Worm (Caenorhabditis elegans) whole organism, young adult: ENCODE measurements around the gene prp-9.

Source experiments
- B0261.1 ChIP-seq: sonication (generic microtip); optimal IDR thresholded peaks from 2 replicates; lab custom pipeline; 2016; ENCODE audit warnings: mild to moderate bottlenecking, missing genetic modification characterization, moderate library complexity, missing compliant biosample characterization
- C17E4.6 ChIP-seq: fragments of 200-800 bp; sonication (Bioruptor generic); IDR thresholded peaks from 2 replicates; pipeline ENCODE4 v1.3.6; 2022; ENCODE audit warnings: missing genetic modification reagents, missing genetic modification characterization, missing compliant biosample characterization
- F23B12.7 ChIP-seq: sonication (generic microtip); optimal IDR thresholded peaks from 2 replicates; lab custom pipeline; 2017; ENCODE audit warnings: missing genetic modification characterization, mild to moderate bottlenecking, missing compliant biosample characterization, antibody characterized with exemption, moderate library complexity; ENCODE audit not compliant: insufficient read depth
- F33H1.4 ChIP-seq: fragments of 200-800 bp; sonication (Bioruptor generic); IDR thresholded peaks from 2 replicates; pipeline ENCODE4 v1.3.6; 2022; ENCODE audit warnings: missing genetic modification reagents, missing genetic modification characterization, missing compliant biosample characterization
- F37B4.10 ChIP-seq: fragments of 200-800 bp; sonication (Bioruptor generic); IDR thresholded peaks from 2 replicates; pipeline ENCODE4 v1.3.6; 2022; ENCODE audit warnings: missing genetic modification characterization, missing compliant biosample characterization
- F55B11.4 ChIP-seq: sonication (generic microtip); optimal IDR thresholded peaks from 2 replicates; lab custom pipeline; 2016; ENCODE audit warnings: missing compliant biosample characterization, missing genetic modification characterization, borderline replicate concordance; ENCODE audit not compliant: insufficient read depth
- F57C9.4 ChIP-seq: sonication (generic microtip); optimal IDR thresholded peaks from 2 replicates; lab custom pipeline; 2017; ENCODE audit warnings: mild to moderate bottlenecking, missing genetic modification characterization, missing compliant biosample characterization
- T26A5.8 ChIP-seq: sonication (generic microtip); optimal IDR thresholded peaks from 2 replicates; lab custom pipeline; 2016; ENCODE audit warnings: missing genetic modification characterization, missing compliant biosample characterization
- Y53F4B.3 ChIP-seq: fragments of 200-800 bp; sonication (Bioruptor generic); IDR thresholded peaks from 2 replicates; pipeline ENCODE4 v1.3.6; 2022; ENCODE audit warnings: missing genetic modification reagents, missing genetic modification characterization, missing compliant biosample characterization
- Y79H2A.3 ChIP-seq: fragments of 200-800 bp; sonication (Bioruptor generic); conservative IDR thresholded peaks from 2 replicates; pipeline ENCODE4 v1.3.6; 2022; ENCODE audit warnings: missing genetic modification reagents, missing genetic modification characterization, missing compliant biosample characterization
- ama-1 ChIP-seq, 3 experiments: fragments of 150-350 bp in 1 of 3; sonication (generic microtip) in 2 of 3; optimal IDR thresholded peaks; 2 replicates each; lab custom pipeline; 2014 to 2018; ENCODE audit warnings: missing biosample characterization in 2 of 3, missing genetic modification characterization in 2 of 3, missing genetic modification reagents in 2 of 3
- athp-1 ChIP-seq: sonication (generic microtip); optimal IDR thresholded peaks from 2 replicates; lab custom pipeline; 2017; ENCODE audit warnings: mild to moderate bottlenecking, missing genetic modification characterization, missing compliant biosample characterization
- ceh-100 ChIP-seq: fragments of 200-800 bp; sonication (Bioruptor generic); IDR thresholded peaks from 2 replicates; pipeline ENCODE4 v1.3.6; 2022; ENCODE audit warnings: missing genetic modification reagents, missing genetic modification characterization, missing compliant biosample characterization
- ceh-27 ChIP-seq: fragments of 200-800 bp; sonication (Bioruptor generic); optimal IDR thresholded peaks from 2 replicates; lab custom pipeline; 2018; ENCODE audit warnings: mild to moderate bottlenecking, missing genetic modification characterization, moderate library complexity, missing compliant biosample characterization
- chd-7 ChIP-seq: sonication (generic microtip); optimal IDR thresholded peaks from 2 replicates; lab custom pipeline; 2016; ENCODE audit warnings: mild to moderate bottlenecking, missing genetic modification characterization, moderate library complexity, missing compliant biosample characterization
- die-1 ChIP-seq: sonication (generic microtip); optimal IDR thresholded peaks from 2 replicates; lab custom pipeline; 2016; ENCODE audit warnings: missing genotype, mild to moderate bottlenecking, missing genetic modification characterization, missing compliant biosample characterization
- egl-44 ChIP-seq: fragments of 200-800 bp; sonication (Bioruptor generic); IDR thresholded peaks from 2 replicates; pipeline ENCODE4 v1.3.6; 2022; ENCODE audit warnings: missing genetic modification reagents, missing genetic modification characterization, missing compliant biosample characterization
- him-1 ChIP-seq: sonication (generic microtip); optimal IDR thresholded peaks from 2 replicates; lab custom pipeline; 2016; ENCODE audit warnings: missing genotype, missing genetic modification reagents, missing genetic modification characterization, missing compliant biosample characterization
- hrde-1 ChIP-seq: sonication (generic microtip); optimal IDR thresholded peaks from 2 replicates; lab custom pipeline; 2016; ENCODE audit warnings: missing genetic modification characterization, mild to moderate bottlenecking, missing compliant biosample characterization, moderate library complexity, missing genotype, missing genetic modification reagents, borderline replicate concordance
- lin-26 ChIP-seq: fragments of 200-800 bp; sonication (Bioruptor generic); IDR thresholded peaks from 2 replicates; pipeline ENCODE4 v1.3.6; 2022; ENCODE audit warnings: missing genetic modification reagents, missing genetic modification characterization, missing compliant biosample characterization
- lin-54 ChIP-seq: fragments of 200-800 bp; sonication (Bioruptor generic); optimal IDR thresholded peaks from 2 replicates; lab custom pipeline; 2018; ENCODE audit warnings: mild to moderate bottlenecking, missing genetic modification characterization, missing compliant biosample characterization
- lsl-1 ChIP-seq: fragments of 200-800 bp; sonication (Bioruptor generic); optimal IDR thresholded peaks from 2 replicates; lab custom pipeline; 2018; ENCODE audit warnings: mild to moderate bottlenecking, missing genetic modification characterization, moderate library complexity, missing compliant biosample characterization
- madf-8 ChIP-seq: fragments of 200-800 bp; sonication (Bioruptor generic); conservative IDR thresholded peaks from 2 replicates; pipeline ENCODE4 v1.3.6; 2022; ENCODE audit warnings: missing genetic modification reagents, missing genetic modification characterization, missing compliant biosample characterization
- mel-28 ChIP-seq: sonication (generic microtip); optimal IDR thresholded peaks from 2 replicates; lab custom pipeline; 2016; ENCODE audit warnings: borderline replicate concordance, mild to moderate bottlenecking, missing genetic modification characterization, missing compliant biosample characterization
- mes-4 ChIP-seq: sonication (generic microtip); optimal IDR thresholded peaks from 2 replicates; lab custom pipeline; 2016; ENCODE audit warnings: missing genotype, missing genetic modification characterization, missing compliant biosample characterization
- nfya-1 ChIP-seq: sonication (generic microtip); optimal IDR thresholded peaks from 2 replicates; lab custom pipeline; 2017; ENCODE audit warnings: antibody characterized with exemption, missing compliant biosample characterization, missing genetic modification characterization, borderline replicate concordance; ENCODE audit not compliant: insufficient read depth
- nfya-2 ChIP-seq: fragments of 200-800 bp; sonication (Bioruptor generic); IDR thresholded peaks from 2 replicates; pipeline ENCODE4 v1.3.6; 2022; ENCODE audit warnings: missing genetic modification reagents, missing genetic modification characterization, missing compliant biosample characterization
- nhr-120 ChIP-seq: fragments of 200-800 bp; sonication (Bioruptor generic); IDR thresholded peaks from 2 replicates; pipeline ENCODE4 v1.3.6; 2022; ENCODE audit warnings: missing genetic modification characterization, missing compliant biosample characterization
- nhr-27 ChIP-seq: fragments of 200-800 bp; sonication (Bioruptor generic); optimal IDR thresholded peaks from 2 replicates; lab custom pipeline; 2018; ENCODE audit warnings: mild to moderate bottlenecking, missing genetic modification characterization, moderate library complexity, missing compliant biosample characterization
- pbrm-1 ChIP-seq: fragments of 200-800 bp; sonication (Bioruptor generic); IDR thresholded peaks from 2 replicates; pipeline ENCODE4 v1.3.6; 2022; ENCODE audit warnings: missing genetic modification reagents, missing genetic modification characterization, missing compliant biosample characterization
- repo-1 ChIP-seq: sonication (generic microtip); optimal IDR thresholded peaks from 2 replicates; lab custom pipeline; 2017; ENCODE audit warnings: mild to moderate bottlenecking, missing genetic modification characterization, missing compliant biosample characterization
- sdz-38 ChIP-seq: sonication (generic microtip); optimal IDR thresholded peaks from 2 replicates; lab custom pipeline; 2016; ENCODE audit warnings: missing genotype, missing genetic modification characterization, missing compliant biosample characterization
- snpc-4 ChIP-seq, 5 experiments: fragments of 150-350 bp in 1 of 5; sonication (generic microtip) in 4 of 5; optimal IDR thresholded peaks; 2 replicates each; lab custom pipeline; 2014 to 2018; ENCODE audit warnings: missing genetic modification characterization in 5 of 5, missing biosample characterization in 3 of 5, antibody characterized with exemption in 2 of 5, mild to moderate bottlenecking in 2 of 5, missing compliant biosample characterization in 2 of 5, missing genotype in 2 of 5, moderate library complexity in 2 of 5, missing genetic modification reagents in 1 of 5
- tlf-1 ChIP-seq: fragments of 200-800 bp; sonication (Bioruptor generic); optimal IDR thresholded peaks from 2 replicates; lab custom pipeline; 2018; ENCODE audit warnings: mild to moderate bottlenecking, missing genetic modification characterization, missing compliant biosample characterization
- ztf-25 ChIP-seq: fragments of 200-800 bp; sonication (Bioruptor generic); IDR thresholded peaks from 2 replicates; pipeline ENCODE4 v1.3.6; 2022; ENCODE audit warnings: missing genetic modification reagents, missing genetic modification characterization, missing compliant biosample characterization
- ztf-26 ChIP-seq: sonication (generic microtip); optimal IDR thresholded peaks from 2 replicates; lab custom pipeline; 2017; ENCODE audit warnings: missing genetic modification characterization, missing compliant biosample characterization
- ztf-6 ChIP-seq: fragments of 200-800 bp; sonication (Bioruptor generic); IDR thresholded peaks from 2 replicates; pipeline ENCODE4 v1.3.6; 2022; ENCODE audit warnings: missing genetic modification reagents, missing genetic modification characterization, missing compliant biosample characterization

The prp-9 gene

ce11 chrII:8570977-8571376 is 45.8 kb upstream of the prp-9 start, which contains the start of gene bcs-1 (continued):
- TF ChIP-seq mel-28 (tag; lab: Kevin White, UChicago), result no peak
- TF ChIP-seq F33H1.4 (GFP tag; lab: Robert Waterston, UW), result peak; percentile 19
- 0 out of 2 replicates have a peak, but pooled peaks have one; percentile 14 for TF ChIP-seq C17E4.6
- no peak for TF ChIP-seq ztf-25
- no peak for TF ChIP-seq nfya-2 (GFP tag; lab: Robert Waterston, UW)
- no peak for TF ChIP-seq nhr-120 (GFP tag; lab: Robert Waterston, UW)
- no peak for TF ChIP-seq hrde-1 (tag; lab: Kevin White, UChicago)
- TF ChIP-seq ceh-27 (GFP tag; lab: Kevin White, UChicago), result no peak
- no peak for TF ChIP-seq die-1 (tag; lab: Kevin White, UChicago)
- TF ChIP-seq nfya-1 (tag; lab: Kevin White, UChicago), result no peak
- no peak for TF ChIP-seq tlf-1 (GFP tag; lab: Kevin White, UChicago)
- no peak for TF ChIP-seq him-1 (tag; lab: Kevin White, UChicago)
- no peak for TF ChIP-seq Y53F4B.3 (GFP tag; lab: Robert Waterston, UW)
- no peak for TF ChIP-seq chd-7
- TF ChIP-seq F37B4.10 (GFP tag; lab: Robert Waterston, UW), result no peak
- no peak for TF ChIP-seq lin-26 (GFP tag; lab: Robert Waterston, UW)
- no peak for TF ChIP-seq F55B11.4 (tag; lab: Kevin White, UChicago)
- no peak for TF ChIP-seq mes-4 (tag; lab: Kevin White, UChicago)
- TF ChIP-seq sdz-38 (tag; lab: Kevin White, UChicago), result no peak
- no peak for TF ChIP-seq ztf-6 (GFP tag; lab: Robert Waterston, UW)
- TF ChIP-seq snpc-4 (GFP tag; optimal IDR thresholded peaks at IDR 0.05; lab: Kevin White, UChicago), result peak; percentile 28
- TF ChIP-seq snpc-4 (tag; optimal IDR thresholded peaks at IDR 0.05; lab: Kevin White, UChicago), result no peak
- TF ChIP-seq madf-8 (GFP tag; lab: Robert Waterston, UW), result no peak
- TF ChIP-seq athp-1, result no peak
- peak; percentile 26 for TF ChIP-seq lsl-1 (GFP tag; lab: Kevin White, UChicago)
- 0 out of 2 replicates have a peak, but pooled peaks have one; percentile 8 for TF ChIP-seq ceh-100 (GFP tag; lab: Robert Waterston, UW)
- no peak for TF ChIP-seq Y79H2A.3 (GFP tag; lab: Robert Waterston, UW)
- peak; percentile 10 for TF ChIP-seq lin-54 (GFP tag; lab: Kevin White, UChicago)
- TF ChIP-seq ztf-26 (tag; lab: Kevin White, UChicago), result no peak
- TF ChIP-seq B0261.1 (tag; lab: Kevin White, UChicago), result no peak
- TF ChIP-seq repo-1 (tag; lab: Kevin White, UChicago), result no peak
- TF ChIP-seq egl-44 (GFP tag; lab: Robert Waterston, UW), result no peak
- TF ChIP-seq ama-1 (optimal IDR thresholded peaks at IDR 0.05; lab: Kevin White, UChicago), result no peak
- TF ChIP-seq ama-1 (GFP tag; optimal IDR thresholded peaks at IDR 0.05; lab: Kevin White, UChicago), result no peak
- no peak for TF ChIP-seq T26A5.8
- no peak for TF ChIP-seq F57C9.4
- no peak for TF ChIP-seq nhr-27 (tag; lab: Kevin White, UChicago)
- TF ChIP-seq pbrm-1 (GFP tag; lab: Robert Waterston, UW), result no peak
- TF ChIP-seq F23B12.7, result no peak
